Fruit fly (Drosophila melanogaster) whole organism, embryonic: Measurements from ENCODE around the gene CG2059.

Experiments
- Ada2b ChIP-seq: fragments of 200-800 bp; sonication (Bioruptor generic); IDR thresholded peaks from 2 replicates; pipeline ENCODE4 v1.3.6; 2022; ENCODE audit warnings: missing biosample characterization, missing genetic modification characterization
- Antp ChIP-seq: fragments of 200-800 bp; sonication (Bioruptor generic); optimal IDR thresholded peaks from 3 replicates; lab custom pipeline; 2016; ENCODE audit warnings: missing biosample characterization, missing genetic modification characterization
- Atf6 ChIP-seq: fragments of 200-800 bp; sonication (Bioruptor generic); IDR thresholded peaks from 2 replicates; pipeline ENCODE4 v1.3.6; 2022; ENCODE audit warnings: missing biosample characterization, missing genetic modification characterization
- Awh ChIP-seq: fragments of 200-800 bp; sonication (Bioruptor generic); IDR thresholded peaks from 2 replicates; pipeline ENCODE4, ENCODE4 v1.3.6; 2022; ENCODE audit warnings: missing biosample characterization, missing genetic modification characterization
- BtbVII ChIP-seq: fragments of 200-800 bp; sonication (Bioruptor generic); optimal IDR thresholded peaks from 3 replicates; lab custom pipeline; 2017; ENCODE audit warnings: missing biosample characterization, mild to moderate bottlenecking, missing genetic modification characterization
- CG12104 ChIP-seq: fragments of 200-800 bp; sonication (Bioruptor generic); optimal IDR thresholded peaks from 3 replicates; lab custom pipeline; 2016; ENCODE audit warnings: missing biosample characterization, missing genetic modification characterization
- CG12744 ChIP-seq: fragments of 200-800 bp; sonication (Bioruptor generic); optimal IDR thresholded peaks from 2 replicates; lab custom pipeline; 2016; ENCODE audit warnings: missing biosample characterization, missing genetic modification characterization
- CG13775 ChIP-seq: fragments of 200-800 bp; sonication (Bioruptor generic); optimal IDR thresholded peaks from 3 replicates; lab custom pipeline; 2017; ENCODE audit warnings: missing biosample characterization, mild to moderate bottlenecking, missing genetic modification characterization
- CG14014 ChIP-seq: fragments of 200-800 bp; sonication (Bioruptor generic); IDR thresholded peaks from 2 replicates; pipeline ENCODE4 v1.3.6; 2022; ENCODE audit warnings: missing biosample characterization, missing genetic modification characterization
- CG1529 ChIP-seq: fragments of 200-800 bp; sonication (Bioruptor generic); optimal IDR thresholded peaks from 3 replicates; lab custom pipeline; 2018; ENCODE audit warnings: missing biosample characterization, missing genetic modification characterization
- CG1792 ChIP-seq: fragments of 200-800 bp; sonication (Bioruptor generic); optimal IDR thresholded peaks from 2 replicates; lab custom pipeline; 2016; ENCODE audit warnings: missing biosample characterization, missing genetic modification characterization
- CG2712 ChIP-seq: fragments of 200-800 bp; optimal IDR thresholded peaks from 3 replicates; lab custom pipeline; 2019; ENCODE audit warnings: missing biosample characterization, mild to moderate bottlenecking, missing genetic modification characterization, moderate library complexity
- CG30431 ChIP-seq: fragments of 200-800 bp; sonication (Bioruptor generic); optimal IDR thresholded peaks from 2 replicates; lab custom pipeline; 2017; ENCODE audit warnings: missing biosample characterization, missing genetic modification characterization
- CG31365 ChIP-seq: fragments of 200-800 bp; sonication (Bioruptor generic); optimal IDR thresholded peaks from 2 replicates; lab custom pipeline; 2018; ENCODE audit warnings: missing biosample characterization, mild to moderate bottlenecking, missing genetic modification characterization
- CG31441 ChIP-seq: fragments of 200-800 bp; sonication (Bioruptor generic); IDR thresholded peaks from 2 replicates; pipeline ENCODE4 v1.3.6; 2022; ENCODE audit warnings: missing biosample characterization, missing genetic modification characterization
- CG34376 ChIP-seq: fragments of 200-800 bp; sonication (Bioruptor generic); optimal IDR thresholded peaks from 2 replicates; lab custom pipeline; 2018; ENCODE audit warnings: missing biosample characterization, mild to moderate bottlenecking, missing genetic modification characterization
- CG34422 ChIP-seq: fragments of 200-800 bp; sonication (Bioruptor generic); IDR thresholded peaks from 3 replicates; pipeline ENCODE4 v1.3.6; 2022; ENCODE audit warnings: missing biosample characterization, missing genetic modification characterization
- CG3726 ChIP-seq: fragments of 200-800 bp; sonication (Bioruptor generic); IDR thresholded peaks from 3 replicates; pipeline ENCODE4, ENCODE4 v1.3.6; 2022; ENCODE audit warnings: missing biosample characterization, missing genetic modification characterization
- CG4820 ChIP-seq: fragments of 200-800 bp; sonication (Bioruptor generic); optimal IDR thresholded peaks from 3 replicates; lab custom pipeline; 2016; ENCODE audit warnings: missing biosample characterization, missing genetic modification characterization
- CG5180 ChIP-seq: fragments of 200-800 bp; sonication (Bioruptor generic); optimal IDR thresholded peaks from 3 replicates; lab custom pipeline; 2017; ENCODE audit warnings: missing biosample characterization, missing genetic modification characterization, mild to moderate bottlenecking, moderate library complexity, missing genetic modification reagents
- CG6683 ChIP-seq: fragments of 200-800 bp; sonication (Bioruptor generic); optimal IDR thresholded peaks from 2 replicates; lab custom pipeline; 2017; ENCODE audit warnings: missing biosample characterization, mild to moderate bottlenecking, missing genetic modification characterization, missing genetic modification reagents
- CG9817 ChIP-seq: fragments of 200-800 bp; sonication (Bioruptor generic); optimal IDR thresholded peaks from 2 replicates; lab custom pipeline; 2018; ENCODE audit warnings: missing biosample characterization, mild to moderate bottlenecking, missing genetic modification characterization, moderate library complexity
- CrebB ChIP-seq: fragments of 200-800 bp; sonication (Bioruptor generic); optimal IDR thresholded peaks from 3 replicates; lab custom pipeline; 2018; ENCODE audit warnings: missing biosample characterization, mild to moderate bottlenecking, missing genetic modification characterization
- Dbx ChIP-seq: fragments of 200-800 bp; sonication (Bioruptor generic); IDR thresholded peaks from 3 replicates; pipeline ENCODE4 v1.3.6; 2022; ENCODE audit warnings: missing biosample characterization, missing genetic modification characterization
- Dfd ChIP-seq, 2 experiments: fragments of >200 bp; optimal IDR thresholded peaks; 2 replicates each; lab custom pipeline; 2017; ENCODE audit warnings: missing biosample characterization in 2 of 2, missing genetic modification characterization in 2 of 2
- Fer1 ChIP-seq: fragments of 200-800 bp; sonication (Bioruptor generic); optimal IDR thresholded peaks from 2 replicates; lab custom pipeline; 2017; ENCODE audit warnings: missing biosample characterization, mild to moderate bottlenecking, missing genetic modification characterization
- Fer3 ChIP-seq: fragments of 200-800 bp; sonication (Bioruptor generic); optimal IDR thresholded peaks from 2 replicates; lab custom pipeline; 2018; ENCODE audit warnings: missing biosample characterization, mild to moderate bottlenecking, missing genetic modification characterization, moderate library complexity
- Gsc ChIP-seq: fragments of 200-800 bp; sonication (Bioruptor generic); IDR thresholded peaks from 2 replicates; pipeline ENCODE4 v1.3.6; 2022; ENCODE audit warnings: missing biosample characterization, missing genetic modification characterization
- Hey ChIP-seq: fragments of 200-800 bp; sonication (Bioruptor generic); optimal IDR thresholded peaks from 3 replicates; lab custom pipeline; 2018; ENCODE audit warnings: missing biosample characterization, mild to moderate bottlenecking, missing genetic modification characterization
- Hr3 ChIP-seq: fragments of 200-800 bp; sonication (Bioruptor generic); optimal IDR thresholded peaks from 3 replicates; lab custom pipeline; 2016; ENCODE audit warnings: missing biosample characterization, missing genetic modification characterization
- Med ChIP-seq: fragments of 200-800 bp; sonication (Bioruptor generic); peaks from one replicate; lab custom pipeline; 2016; ENCODE audit warnings: missing biosample characterization, missing genetic modification characterization, mild to moderate bottlenecking, inconsistent platforms, moderate library complexity
- Nf-YC ChIP-seq: fragments of 200-800 bp; optimal IDR thresholded peaks from 3 replicates; lab custom pipeline; 2019; ENCODE audit warnings: missing biosample characterization, mild to moderate bottlenecking, missing genetic modification characterization, moderate library complexity
- Sox102F ChIP-seq: fragments of 200-800 bp; sonication (Bioruptor generic); optimal IDR thresholded peaks from 2 replicates; lab custom pipeline; 2018; ENCODE audit warnings: missing biosample characterization, mild to moderate bottlenecking, missing genetic modification characterization, moderate library complexity
- Ssrp ChIP-seq: fragments of 200-800 bp; sonication (Bioruptor generic); optimal IDR thresholded peaks from 2 replicates; lab custom pipeline; 2018; ENCODE audit warnings: missing biosample characterization, mild to moderate bottlenecking, missing genetic modification characterization, moderate library complexity
- bcd ChIP-seq: fragments of 200-800 bp; sonication (Bioruptor generic); optimal IDR thresholded peaks from 2 replicates; lab custom pipeline; 2017; ENCODE audit warnings: missing biosample characterization, mild to moderate bottlenecking, missing genetic modification characterization
- chm ChIP-seq: fragments of 200-800 bp; sonication (Bioruptor generic); IDR thresholded peaks from 2 replicates; pipeline ENCODE4 v1.3.6; 2022; ENCODE audit warnings: missing biosample characterization, missing genetic modification characterization
- crc ChIP-seq: fragments of 200-800 bp; sonication (Bioruptor generic); optimal IDR thresholded peaks from 2 replicates; lab custom pipeline; 2016; ENCODE audit warnings: missing biosample characterization, missing genetic modification characterization
- crol ChIP-seq: fragments of 200-800 bp; sonication (Bioruptor generic); IDR thresholded peaks from 2 replicates; pipeline ENCODE4 v1.3.6; 2022; ENCODE audit warnings: missing biosample characterization, missing genetic modification characterization
- dimm ChIP-seq: fragments of 200-800 bp; sonication (Bioruptor generic); IDR thresholded peaks from 2 replicates; pipeline ENCODE4 v1.3.6; 2022; ENCODE audit warnings: missing biosample characterization, missing genetic modification characterization
- ftz-f1 ChIP-seq: fragments of 200-800 bp; sonication (Bioruptor generic); optimal IDR thresholded peaks from 2 replicates; lab custom pipeline; 2016; ENCODE audit warnings: missing biosample characterization, missing genetic modification characterization
- gcm2 ChIP-seq: fragments of 200-800 bp; sonication (Bioruptor generic); optimal IDR thresholded peaks from 2 replicates; lab custom pipeline; 2016; ENCODE audit warnings: missing biosample characterization, missing genetic modification characterization
- knrl ChIP-seq: fragments of 200-800 bp; sonication (Bioruptor generic); IDR thresholded peaks from 3 replicates; pipeline ENCODE4 v1.3.6; 2022; ENCODE audit warnings: missing biosample characterization, missing genetic modification characterization; ENCODE audit not compliant: partially characterized antibody
- nom ChIP-seq: fragments of 200-800 bp; sonication (Bioruptor generic); optimal IDR thresholded peaks from 2 replicates; lab custom pipeline; 2017; ENCODE audit warnings: missing biosample characterization, missing genetic modification characterization, mild to moderate bottlenecking, moderate library complexity, missing genetic modification reagents
- oc ChIP-seq: fragments of 200-800 bp; sonication (Bioruptor generic); optimal IDR thresholded peaks from 2 replicates; lab custom pipeline; 2018; ENCODE audit warnings: missing biosample characterization, mild to moderate bottlenecking, missing genetic modification characterization, moderate library complexity
- pho ChIP-seq: fragments of 200-800 bp; sonication (Bioruptor generic); optimal IDR thresholded peaks from 2 replicates; lab custom pipeline; 2016; ENCODE audit warnings: missing biosample characterization, missing genetic modification characterization
- phol ChIP-seq: fragments of 200-800 bp; sonication (Bioruptor generic); optimal IDR thresholded peaks from 3 replicates; lab custom pipeline; 2018; ENCODE audit warnings: missing biosample characterization, mild to moderate bottlenecking, missing genetic modification characterization, moderate library complexity
- sens ChIP-seq: fragments of 200-800 bp; sonication (Bioruptor generic); peaks from one replicate; lab custom pipeline; 2016; ENCODE audit warnings: missing biosample characterization, missing genetic modification characterization
- shn ChIP-seq: fragments of 200-800 bp; sonication (Bioruptor generic); optimal IDR thresholded peaks from 3 replicates; lab custom pipeline; 2016; ENCODE audit warnings: missing biosample characterization, missing genetic modification characterization
- so ChIP-seq: fragments of 200-800 bp; sonication (Bioruptor generic); IDR thresholded peaks from 3 replicates; pipeline ENCODE4 v1.3.6; 2022; ENCODE audit warnings: missing biosample characterization, missing genetic modification characterization
- stwl ChIP-seq: fragments of 200-800 bp; sonication (Bioruptor generic); optimal IDR thresholded peaks from 3 replicates; lab custom pipeline; 2018; ENCODE audit warnings: missing biosample characterization, mild to moderate bottlenecking, missing genetic modification characterization, moderate library complexity
- wdn ChIP-seq: fragments of 200-800 bp; sonication (Bioruptor generic); IDR thresholded peaks from 2 replicates; pipeline ENCODE4 v1.3.6; 2022; ENCODE audit warnings: missing biosample characterization, missing genetic modification characterization

The CG2059 gene

dm6 chrX:7305753-7306338 lies 19.7 kb downstream of the CG2059 start (continued):
- peak; percentile 42; the same call in 1 of the 2 replicates for TF ChIP-seq CG14014 (GFP tag; lab: Robert Waterston, UW)
- TF ChIP-seq Nf-YC: peak; percentile 51
- TF ChIP-seq pho (GFP tag; lab: Kevin White, UChicago): no peak
- TF ChIP-seq sens: peak; percentile 86
- peak; percentile 49 for TF ChIP-seq CG4820 (GFP tag; lab: Kevin White, UChicago)
- peak; percentile 67 for TF ChIP-seq CG2712 (tag; lab: Kevin White, UChicago)
- TF ChIP-seq CG3726 (GFP tag; lab: Robert Waterston, UW): 0 out of 3 replicates have a peak, but pooled peaks have one; percentile 48
- no peak for TF ChIP-seq crc
- peak; percentile 39 for TF ChIP-seq Fer3 (tag; lab: Kevin White, UChicago)
- peak; percentile 54 for TF ChIP-seq Sox102F (GFP tag; lab: Kevin White, UChicago)
- TF ChIP-seq phol (tag; lab: Kevin White, UChicago): peak; percentile 75
- TF ChIP-seq Antp (GFP tag; lab: Kevin White, UChicago): peak; percentile 17
- TF ChIP-seq gcm2 (GFP tag; lab: Kevin White, UChicago): no peak
- 0 out of 3 replicates have a peak, but pooled peaks have one; percentile 44 for TF ChIP-seq CG34422 (GFP tag; lab: Robert Waterston, UW)
- TF ChIP-seq nom (GFP tag; lab: Kevin White, UChicago): peak; percentile 82
- no peak for TF ChIP-seq stwl
- 0 out of 2 replicates have a peak, but pooled peaks have one; percentile 30 for TF ChIP-seq dimm (GFP tag; lab: Robert Waterston, UW)
- TF ChIP-seq Atf6: no peak
- TF ChIP-seq knrl (GFP tag; lab: Robert Waterston, UW): no peak
- no peak for TF ChIP-seq Dfd (GFP tag; optimal IDR thresholded peaks at IDR 0.05; lab: Kevin White, UChicago)
- TF ChIP-seq Gsc: 0 out of 2 replicates have a peak, but pooled peaks have one; percentile 16
- peak; percentile 25 for TF ChIP-seq BtbVII (GFP tag; lab: Kevin White, UChicago)
- no peak for TF ChIP-seq CG6683 (GFP tag; lab: Kevin White, UChicago)
- TF ChIP-seq CG13775 (GFP tag; lab: Kevin White, UChicago): peak; percentile 71
- TF ChIP-seq Fer1 (GFP tag; lab: Kevin White, UChicago): peak; percentile 60
- peak; percentile 54 for TF ChIP-seq bcd
- TF ChIP-seq Hr3 (GFP tag; lab: Kevin White, UChicago): peak; percentile 30
- TF ChIP-seq Hey (tag; lab: Kevin White, UChicago): no peak
- peak; percentile 73 for TF ChIP-seq CG30431 (GFP tag; lab: Kevin White, UChicago)
- no peak for TF ChIP-seq shn
- TF ChIP-seq CG34376 (GFP tag; lab: Kevin White, UChicago): no peak
- no peak for TF ChIP-seq CG31365 (tag; lab: Kevin White, UChicago)
- 0 out of 3 replicates have a peak, but pooled peaks have one; percentile 41 for TF ChIP-seq Dbx (GFP tag; lab: Robert Waterston, UW)
- peak; percentile 73 for TF ChIP-seq Ssrp (tag; lab: Kevin White, UChicago)
- no peak for TF ChIP-seq so (GFP tag; lab: Robert Waterston, UW)
- TF ChIP-seq CG12744 (GFP tag; lab: Kevin White, UChicago): no peak
- peak; percentile 83 for TF ChIP-seq crol (GFP tag; lab: Robert Waterston, UW)
- TF ChIP-seq chm: no peak
- TF ChIP-seq CG1792 (GFP tag; lab: Kevin White, UChicago): no peak
- 0 out of 2 replicates have a peak, but pooled peaks have one; percentile 15 for TF ChIP-seq Ada2b (GFP tag; lab: Robert Waterston, UW)
- no peak for TF ChIP-seq CG9817 (tag; lab: Kevin White, UChicago)
- no peak for TF ChIP-seq wdn (GFP tag; lab: Robert Waterston, UW)
- no peak for TF ChIP-seq CG12104 (GFP tag; lab: Kevin White, UChicago)
- TF ChIP-seq CG5180 (GFP tag; lab: Kevin White, UChicago): no peak
- TF ChIP-seq Awh (GFP tag; lab: Robert Waterston, UW): no peak
- TF ChIP-seq oc (tag; lab: Kevin White, UChicago): peak; percentile 26
- TF ChIP-seq Med (GFP tag; lab: Kevin White, UChicago): peak; percentile 91
- TF ChIP-seq CrebB: no peak
- TF ChIP-seq CG1529 (GFP tag; lab: Kevin White, UChicago): peak; percentile 56
- TF ChIP-seq CG31441: peak; percentile 62
- TF ChIP-seq ftz-f1: no peak
